Fruit fly (Drosophila melanogaster) whole organism, pupa: Measurements from ENCODE around the gene CG4998.
A peak's percentile ranks its signal among the peaks of the same experiment; 100 is the strongest.

Experiments
- CG10348 ChIP-seq: fragments of 200-800 bp; sonication (Bioruptor generic); IDR thresholded peaks from 2 replicates; pipeline ENCODE4 v1.3.6; 2022; ENCODE audit warnings: missing biosample characterization, missing genetic modification characterization
- CG12605 ChIP-seq: fragments of 200-800 bp; sonication (Bioruptor generic); IDR thresholded peaks from 2 replicates; pipeline ENCODE4 v1.3.6; 2022; ENCODE audit warnings: missing biosample characterization, missing genetic modification characterization
- CG13204 ChIP-seq: fragments of 200-800 bp; sonication (Bioruptor generic); optimal IDR thresholded peaks from 2 replicates; lab custom pipeline; 2018; ENCODE audit warnings: missing biosample characterization, mild to moderate bottlenecking, missing genetic modification characterization, moderate library complexity
- CG14655 ChIP-seq: fragments of 200-800 bp; sonication (Bioruptor generic); optimal IDR thresholded peaks from 3 replicates; lab custom pipeline; 2017; ENCODE audit warnings: mild to moderate bottlenecking, missing biosample characterization, missing genetic modification reagents, missing genetic modification characterization
- CG15710 ChIP-seq: fragments of 200-800 bp; sonication (Bioruptor generic); optimal IDR thresholded peaks from 2 replicates; lab custom pipeline; 2018; ENCODE audit warnings: missing biosample characterization, mild to moderate bottlenecking, missing genetic modification characterization, moderate library complexity
- CG17806 ChIP-seq: fragments of 200-800 bp; sonication (Bioruptor generic); optimal IDR thresholded peaks from 2 replicates; lab custom pipeline; 2018; ENCODE audit warnings: missing biosample characterization, mild to moderate bottlenecking, missing genetic modification characterization, moderate library complexity
- CG32121 ChIP-seq: fragments of 200-800 bp; sonication (Bioruptor generic); IDR thresholded peaks from 2 replicates; pipeline ENCODE4 v1.3.6; 2022; ENCODE audit warnings: missing biosample characterization, missing genetic modification characterization
- CG34367 ChIP-seq: fragments of 200-800 bp; sonication (Bioruptor generic); optimal IDR thresholded peaks from 2 replicates; lab custom pipeline; 2018; ENCODE audit warnings: missing biosample characterization, mild to moderate bottlenecking, missing genetic modification characterization
- CG4496 ChIP-seq: fragments of 200-800 bp; sonication (Bioruptor generic); IDR thresholded peaks from 3 replicates; pipeline ENCODE4 v1.3.6; 2022; ENCODE audit warnings: missing biosample characterization, missing genetic modification characterization
- CG8159 ChIP-seq: fragments of 200-800 bp; sonication (Bioruptor generic); optimal IDR thresholded peaks from 3 replicates; lab custom pipeline; 2018; ENCODE audit warnings: missing biosample characterization, mild to moderate bottlenecking, missing genetic modification characterization, moderate library complexity
- CG8301 ChIP-seq: fragments of 200-800 bp; sonication (Bioruptor generic); optimal IDR thresholded peaks from 2 replicates; lab custom pipeline; 2018; ENCODE audit warnings: missing biosample characterization, mild to moderate bottlenecking, missing genetic modification characterization
- CG9948 ChIP-seq: fragments of 200-800 bp; sonication (Bioruptor generic); optimal IDR thresholded peaks from 2 replicates; lab custom pipeline; 2018; ENCODE audit warnings: missing biosample characterization, mild to moderate bottlenecking, missing genetic modification characterization, moderate library complexity
- D1 ChIP-seq: fragments of 200-800 bp; sonication (Bioruptor generic); optimal IDR thresholded peaks from 2 replicates; lab custom pipeline; 2018; ENCODE audit warnings: missing biosample characterization, mild to moderate bottlenecking, missing genetic modification characterization, moderate library complexity
- EcR ChIP-seq: fragments of 200-800 bp; sonication (Bioruptor generic); optimal IDR thresholded peaks from 3 replicates; lab custom pipeline; 2019; ENCODE audit warnings: missing biosample characterization, missing genetic modification characterization, mild to moderate bottlenecking, moderate library complexity, missing genetic modification reagents
- Ets98B ChIP-seq: fragments of 200-800 bp; sonication (Bioruptor generic); IDR thresholded peaks from 2 replicates; pipeline ENCODE4 v1.3.6; 2022; ENCODE audit warnings: missing biosample characterization, missing genetic modification characterization
- Pif1A ChIP-seq: fragments of 200-800 bp; sonication (Bioruptor generic); optimal IDR thresholded peaks from 3 replicates; lab custom pipeline; 2016; ENCODE audit warnings: missing biosample characterization, missing genetic modification characterization
- Pif1B ChIP-seq: fragments of 200-800 bp; sonication (Bioruptor generic); optimal IDR thresholded peaks from 3 replicates; lab custom pipeline; 2016; ENCODE audit warnings: missing biosample characterization, missing genetic modification characterization
- Snoo ChIP-seq: fragments of 200-800 bp; sonication (Bioruptor generic); optimal IDR thresholded peaks from 3 replicates; lab custom pipeline; 2017; ENCODE audit warnings: missing biosample characterization, mild to moderate bottlenecking, missing genetic modification characterization, inconsistent platforms
- fd96Ca ChIP-seq: fragments of 200-800 bp; sonication (Bioruptor generic); IDR thresholded peaks from 3 replicates; pipeline ENCODE4 v1.3.6; 2022; ENCODE audit warnings: missing biosample characterization, missing genetic modification characterization
- gl ChIP-seq: fragments of 200-800 bp; sonication (Bioruptor generic); optimal IDR thresholded peaks from 2 replicates; lab custom pipeline; 2018; ENCODE audit warnings: missing biosample characterization, mild to moderate bottlenecking, missing genetic modification characterization
- rn ChIP-seq: fragments of 200-800 bp; sonication (Bioruptor generic); IDR thresholded peaks from 2 replicates; pipeline ENCODE4 v1.3.6; 2022; ENCODE audit warnings: missing biosample characterization, missing genetic modification characterization

CG4998 gene

DNA sequence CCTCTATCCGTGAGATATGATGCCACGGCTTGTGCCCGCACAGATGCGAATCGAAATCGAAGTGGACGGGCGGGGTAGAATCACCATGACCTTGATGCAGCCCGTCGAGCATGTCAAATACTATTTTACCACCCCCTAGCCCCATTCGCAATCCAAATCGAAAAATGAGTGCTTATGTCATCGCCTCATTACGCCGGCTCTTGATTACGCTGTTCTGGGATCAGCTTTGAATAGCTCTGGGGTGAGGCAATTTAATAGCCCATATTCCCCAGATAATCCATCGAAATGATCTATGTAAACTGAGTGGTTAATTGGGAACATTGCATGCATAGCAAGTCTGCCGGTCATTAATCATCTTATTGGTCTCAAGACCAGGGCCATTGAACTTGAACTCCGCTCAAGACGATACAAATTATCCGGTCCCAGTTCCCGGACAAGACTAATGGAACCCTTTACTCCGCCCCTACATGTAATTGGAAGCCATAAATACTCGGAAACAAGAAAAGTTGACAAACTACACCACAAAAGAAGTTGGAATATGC is 18.5 kb downstream of the CG4998 start:
- TF ChIP-seq Pif1B (GFP tag; lab: Kevin White, UChicago) (no peak), gl (tag; lab: Kevin White, UChicago) (no peak), rn (GFP tag; lab: Robert Waterston, UW) (no peak), CG9948 (no peak), CG32121 (no peak), EcR (GFP tag; lab: Kevin White, UChicago) (peak; percentile 91), CG8159 (tag; lab: Kevin White, UChicago) (no peak)
- TF ChIP-seq, all 21 proteins: peak for 1

DNA sequence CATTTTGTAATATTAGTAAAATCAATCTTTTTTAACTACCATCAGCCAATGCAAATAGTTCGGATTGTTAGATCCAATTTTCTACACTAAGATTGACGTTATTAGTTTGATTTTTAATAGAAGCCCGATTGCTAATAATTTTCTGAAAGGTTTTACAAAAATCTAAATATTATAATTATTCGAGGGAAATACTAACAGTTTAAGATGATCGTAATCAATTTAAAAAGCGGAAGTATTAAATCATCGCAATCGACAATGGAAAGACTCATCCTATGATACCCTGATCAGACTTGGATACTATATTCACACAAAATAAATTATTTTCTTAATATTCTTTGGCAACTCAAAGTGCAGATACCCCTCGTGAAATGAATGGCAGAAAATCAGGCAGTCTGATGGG is 19.1 kb downstream of the CG4998 start:
- TF ChIP-seq D1 (peak; percentile 52), CG15710 (peak; percentile 16), CG8159 (tag; lab: Kevin White, UChicago) (peak; percentile 62), CG9948 (peak; percentile 27), Ets98B (GFP tag; lab: Robert Waterston, UW) (no peak)

DNA sequence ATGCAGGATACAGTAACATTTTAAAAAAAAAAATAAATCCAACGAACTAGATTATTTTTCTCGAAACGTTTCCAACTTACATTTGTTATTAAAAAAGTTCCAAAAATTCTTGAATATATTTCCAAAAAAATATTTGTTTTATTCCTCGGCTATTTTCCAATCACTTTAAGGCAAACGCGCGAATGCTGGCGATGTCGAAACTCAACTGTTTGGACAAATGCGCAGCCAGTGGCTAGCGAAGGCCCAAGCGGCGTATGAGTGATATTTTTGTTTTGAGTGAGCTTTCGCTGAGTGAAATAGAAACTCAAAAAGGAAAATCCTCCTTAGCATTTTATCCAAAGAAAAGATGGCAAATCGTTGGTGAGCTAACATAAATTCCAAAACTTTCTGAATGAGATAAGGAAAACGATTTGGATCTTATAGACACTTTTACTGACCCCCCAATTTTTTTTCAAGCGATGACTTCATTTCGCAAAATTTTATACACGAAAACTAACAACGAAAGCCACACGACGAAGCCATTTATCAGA is 20.5 kb downstream of the CG4998 start, which contains the start of gene ringer:
ringer (minus strand) TSS at position 210 of the 530 bp plus-strand sequence.
- TF ChIP-seq CG10348 (GFP tag; lab: Robert Waterston, UW) (no peak), CG32121 (no peak), CG12605 (no peak)

- no peak for TF ChIP-seq Pif1B (GFP tag; lab: Kevin White, UChicago)
- no peak for TF ChIP-seq gl (tag; lab: Kevin White, UChicago)
- TF ChIP-seq CG17806 (tag; lab: Kevin White, UChicago), result no peak
These were observed 21.0 kb downstream of the CG4998 start for dm6 chr3L:16359795-16360194.

DNA sequence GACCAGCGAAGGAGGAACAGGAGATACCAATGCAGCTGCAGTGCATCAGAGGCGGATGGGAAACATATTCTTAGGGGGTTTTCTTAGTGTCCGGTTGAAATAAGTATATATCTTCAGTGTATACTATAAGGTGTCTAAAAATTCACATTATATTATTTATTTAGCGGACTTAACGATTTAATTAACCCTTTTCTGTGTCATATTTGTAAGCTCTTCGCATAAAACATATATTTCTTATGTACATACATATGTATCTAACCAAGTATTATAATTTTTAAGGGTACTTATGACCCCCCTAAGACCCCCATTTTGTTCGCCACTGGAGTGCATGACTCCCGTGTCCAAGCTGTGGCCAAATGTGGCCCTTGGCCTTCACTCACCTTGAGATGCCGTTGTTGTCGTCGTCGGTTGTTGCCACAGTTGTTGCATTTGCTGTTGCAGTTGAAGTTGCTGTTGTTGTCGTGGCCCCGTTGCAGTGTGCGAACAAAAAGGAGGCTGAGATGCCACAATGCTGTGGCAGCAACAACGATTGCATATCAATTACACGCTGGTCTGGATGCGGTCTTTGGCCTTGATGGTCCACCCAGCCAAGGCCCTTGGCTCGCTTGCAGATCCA is 22.5 kb downstream of the CG4998 start:
- TF ChIP-seq Ets98B (GFP tag; lab: Robert Waterston, UW), result no peak
- TF ChIP-seq fd96Ca (GFP tag; lab: Robert Waterston, UW), result 0 out of 3 replicates have a peak, but pooled peaks have one; percentile 22
- TF ChIP-seq CG15710, result peak; percentile 97
- TF ChIP-seq gl (tag; lab: Kevin White, UChicago), result peak; percentile 86
- no peak for TF ChIP-seq CG32121
- TF ChIP-seq Pif1B (GFP tag; lab: Kevin White, UChicago), result peak; percentile 84
- peak; percentile 90 for TF ChIP-seq CG13204
- peak; percentile 83 for TF ChIP-seq CG14655 (GFP tag; lab: Kevin White, UChicago)
- TF ChIP-seq CG12605, result no peak
- TF ChIP-seq CG8159 (tag; lab: Kevin White, UChicago), result peak; percentile 98
- TF ChIP-seq CG34367 (tag; lab: Kevin White, UChicago), result peak; percentile 95
- TF ChIP-seq CG10348 (GFP tag; lab: Robert Waterston, UW), result no peak
- peak; percentile 98 for TF ChIP-seq CG9948
- TF ChIP-seq Pif1A (GFP tag; lab: Kevin White, UChicago), result peak; percentile 83
- no peak for TF ChIP-seq CG4496
- peak; percentile 91 for TF ChIP-seq EcR (GFP tag; lab: Kevin White, UChicago)
- TF ChIP-seq CG17806 (tag; lab: Kevin White, UChicago), result peak; percentile 94
- TF ChIP-seq CG8301 (tag; lab: Kevin White, UChicago), result peak; percentile 67
- peak; percentile 93 for TF ChIP-seq D1
- TF ChIP-seq rn (GFP tag; lab: Robert Waterston, UW), result no peak
- TF ChIP-seq Snoo (tag; lab: Kevin White, UChicago), result peak; percentile 73

- TF ChIP-seq D1, result peak; percentile 49
- TF ChIP-seq CG13204, result no peak
- TF ChIP-seq CG14655 (GFP tag; lab: Kevin White, UChicago), result peak; percentile 39
- no peak for TF ChIP-seq gl (tag; lab: Kevin White, UChicago)
- TF ChIP-seq CG8159 (tag; lab: Kevin White, UChicago), result peak; percentile 72
- TF ChIP-seq Snoo (tag; lab: Kevin White, UChicago), result no peak
- TF ChIP-seq CG10348 (GFP tag; lab: Robert Waterston, UW), result no peak
- no peak for TF ChIP-seq CG8301 (tag; lab: Kevin White, UChicago)
- no peak for TF ChIP-seq EcR (GFP tag; lab: Kevin White, UChicago)
- peak; percentile 55 for TF ChIP-seq CG15710
- no peak for TF ChIP-seq CG12605
- TF ChIP-seq CG17806 (tag; lab: Kevin White, UChicago), result peak; percentile 6
- peak; percentile 73 for TF ChIP-seq CG9948
- peak; percentile 17 for TF ChIP-seq CG34367 (tag; lab: Kevin White, UChicago)
- no peak for TF ChIP-seq Pif1A (GFP tag; lab: Kevin White, UChicago)
These were observed 23.4 kb downstream of the CG4998 start, which contains the start of gene Cpr72Ea for dm6 chr3L:16362119-16362653. Gene Cpr72Ea, plus strand, starts transcription at chr3L:16362603.
